Fruit fly (Drosophila melanogaster) ovary, adult (tissue): ENCODE measurements around the gene CG12730.

Source experiments
- CG17801 ChIP-seq: fragments of 200-800 bp; optimal IDR thresholded peaks from 2 replicates; lab custom pipeline; 2019; ENCODE audit warnings: missing biosample characterization, mild to moderate bottlenecking, missing genetic modification characterization, moderate library complexity; ENCODE audit not compliant: partially characterized antibody

The CG12730 gene

dm6 chrX:5559363-5559762 lies 43.0 kb downstream of the CG12730 start:
- TF ChIP-seq CG17801: no peak

- TF ChIP-seq CG17801: no peak
These were observed 43.7 kb downstream of the CG12730 start, which contains the start of gene Vsx2 for dm6 chrX:5560083-5560482. Gene Vsx2 (minus strand): TSS chrX:5560183.

- no peak for TF ChIP-seq CG17801
These were observed 44.1 kb downstream of the CG12730 start for dm6 chrX:5560503-5560902.

dm6 chrX:5563396-5563795 lies 47.0 kb downstream of the CG12730 start:
- no peak for TF ChIP-seq CG17801

- TF ChIP-seq CG17801: no peak
These were observed 47.5 kb downstream of the CG12730 start for dm6 chrX:5563929-5564328.
